Fruit fly (Drosophila melanogaster) whole organism, embryonic: ENCODE results near the gene mof.

ENCODE experiments used
- CG8478 ChIP-seq: fragments of >200 bp; optimal IDR thresholded peaks from 2 replicates; lab custom pipeline; 2018
- Scr ChIP-seq: fragments of 200-800 bp; sonication (Bioruptor generic); IDR thresholded peaks from 2 replicates; pipeline ENCODE4 v1.3.6; 2022; ENCODE audit warnings: missing biosample characterization, missing genetic modification characterization; ENCODE audit not compliant: partially characterized antibody

DNA sequence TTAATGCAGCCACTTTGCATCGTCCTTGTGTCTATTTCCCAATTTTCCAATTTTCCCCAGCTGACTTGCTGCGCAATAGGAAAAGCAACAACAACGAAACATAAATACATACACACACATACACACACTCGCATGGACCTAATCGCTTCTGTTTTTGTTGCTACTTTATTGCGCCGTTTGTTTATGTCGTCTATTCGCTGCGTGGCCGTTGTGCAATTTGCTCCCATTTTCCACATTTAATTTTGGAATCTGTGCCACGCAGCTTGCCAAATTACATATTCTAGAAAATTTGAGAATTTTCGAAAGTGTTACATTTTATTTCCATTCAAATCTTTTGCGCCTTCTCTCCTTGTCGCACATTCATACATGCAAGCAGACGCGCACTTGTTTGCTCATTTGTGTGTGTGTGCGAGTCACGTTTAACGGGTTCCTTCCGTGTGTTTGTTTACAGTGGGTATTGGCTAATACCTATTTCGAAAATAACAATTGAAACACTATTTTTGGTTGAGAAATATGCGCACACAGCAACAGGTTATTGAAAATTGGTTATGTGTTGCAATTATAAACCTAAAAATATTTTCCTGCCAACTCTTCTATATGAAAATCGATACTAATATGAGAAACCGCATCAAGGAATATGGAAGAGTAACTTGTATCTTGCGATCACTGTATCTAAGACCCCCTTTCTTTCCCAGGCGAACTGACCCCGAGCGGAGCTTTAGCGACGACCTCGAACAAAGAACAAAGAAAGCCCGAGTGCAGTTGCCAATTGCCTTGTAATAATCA is 3.7 kb upstream of the mof start:
- peak; percentile 58 for TF ChIP-seq CG8478 (lab: Kevin White, UChicago)
- no peak for TF ChIP-seq Scr (GFP tag; lab: Robert Waterston, UW)
